Fruit fly (Drosophila melanogaster) whole organism, embryonic: ENCODE results near the gene CG2278.

Experiments
- Abd-B ChIP-seq: fragments of 200-800 bp; sonication (Bioruptor generic); optimal IDR thresholded peaks from 2 replicates; lab custom pipeline; 2018; ENCODE audit warnings: missing biosample characterization, mild to moderate bottlenecking, missing genetic modification characterization, moderate library complexity
- Atf-2 ChIP-seq: fragments of 200-800 bp; sonication (Bioruptor generic); optimal IDR thresholded peaks from 2 replicates; lab custom pipeline; 2016; ENCODE audit warnings: missing biosample characterization, missing genetic modification characterization
- Atf3 ChIP-seq: fragments of 200-800 bp; sonication (Bioruptor generic); optimal IDR thresholded peaks from 3 replicates; lab custom pipeline; 2016; ENCODE audit warnings: missing biosample characterization, missing genetic modification characterization
- CG11093 ChIP-seq: fragments of 200-800 bp; sonication (Bioruptor generic); IDR thresholded peaks from 3 replicates; pipeline ENCODE4 v1.3.6; 2022; ENCODE audit warnings: missing biosample characterization, missing genetic modification characterization
- CG11560 ChIP-seq: fragments of 200-800 bp; sonication (Bioruptor generic); IDR thresholded peaks from 3 replicates; pipeline ENCODE4 v1.3.6; 2022; ENCODE audit warnings: missing biosample characterization, missing genetic modification characterization
- CG12071 ChIP-seq: fragments of 200-800 bp; sonication (Bioruptor generic); optimal IDR thresholded peaks from 3 replicates; lab custom pipeline; 2018; ENCODE audit warnings: missing biosample characterization, mild to moderate bottlenecking, missing genetic modification characterization
- CG12104 ChIP-seq: fragments of 200-800 bp; sonication (Bioruptor generic); optimal IDR thresholded peaks from 3 replicates; lab custom pipeline; 2016; ENCODE audit warnings: missing biosample characterization, missing genetic modification characterization
- CG12236 ChIP-seq: fragments of 200-800 bp; sonication (Bioruptor generic); optimal IDR thresholded peaks from 2 replicates; lab custom pipeline; 2016; ENCODE audit warnings: missing biosample characterization, missing genetic modification characterization
- CG13123 ChIP-seq: fragments of 200-800 bp; sonication (Bioruptor generic); optimal IDR thresholded peaks from 2 replicates; lab custom pipeline; 2016; ENCODE audit warnings: missing biosample characterization, missing genetic modification characterization
- CG14667 ChIP-seq: fragments of 200-800 bp; sonication (Bioruptor generic); IDR thresholded peaks from 2 replicates; pipeline ENCODE4 v1.3.6; 2022; ENCODE audit warnings: missing biosample characterization, missing genetic modification characterization
- CG1603 ChIP-seq: fragments of 200-800 bp; sonication (Bioruptor generic); optimal IDR thresholded peaks from 2 replicates; lab custom pipeline; 2019; ENCODE audit warnings: missing biosample characterization, mild to moderate bottlenecking, missing genetic modification characterization, moderate library complexity
- CG17186 ChIP-seq: fragments of 200-800 bp; sonication (Bioruptor generic); optimal IDR thresholded peaks from 3 replicates; lab custom pipeline; 2017; ENCODE audit warnings: missing biosample characterization, missing genetic modification reagents, missing genetic modification characterization
- CG18262 ChIP-seq: fragments of 200-800 bp; optimal IDR thresholded peaks from 3 replicates; lab custom pipeline; 2019; ENCODE audit warnings: missing biosample characterization, mild to moderate bottlenecking, missing genetic modification characterization, moderate library complexity
- CG18476 ChIP-seq: fragments of 200-800 bp; sonication (Bioruptor generic); optimal IDR thresholded peaks from 2 replicates; lab custom pipeline; 2016; ENCODE audit warnings: missing biosample characterization, mild to moderate bottlenecking, missing genetic modification characterization
- CG2678 ChIP-seq: fragments of 200-800 bp; sonication (Bioruptor generic); optimal IDR thresholded peaks from 3 replicates; lab custom pipeline; 2019; ENCODE audit warnings: missing biosample characterization, mild to moderate bottlenecking, missing genetic modification characterization, moderate library complexity
- CG2712 ChIP-seq: fragments of 200-800 bp; optimal IDR thresholded peaks from 3 replicates; lab custom pipeline; 2019; ENCODE audit warnings: missing biosample characterization, mild to moderate bottlenecking, missing genetic modification characterization, moderate library complexity
- CG2875 ChIP-seq: fragments of 200-800 bp; sonication (Bioruptor generic); optimal IDR thresholded peaks from 2 replicates; lab custom pipeline; 2017; ENCODE audit warnings: missing biosample characterization, mild to moderate bottlenecking, missing genetic modification characterization, missing genetic modification reagents
- CG33557 ChIP-seq: fragments of 200-800 bp; sonication (Bioruptor generic); optimal IDR thresholded peaks from 2 replicates; lab custom pipeline; 2019; ENCODE audit warnings: missing biosample characterization, mild to moderate bottlenecking, missing genetic modification characterization, moderate library complexity
- CG7928 ChIP-seq: fragments of 200-800 bp; sonication (Bioruptor generic); optimal IDR thresholded peaks from 2 replicates; lab custom pipeline; 2017; ENCODE audit warnings: missing biosample characterization, mild to moderate bottlenecking, missing genetic modification characterization
- CG8478 ChIP-seq: fragments of >200 bp; optimal IDR thresholded peaks from 2 replicates; lab custom pipeline; 2018
- CG8924 ChIP-seq: fragments of 200-800 bp; optimal IDR thresholded peaks from 3 replicates; lab custom pipeline; 2019; ENCODE audit warnings: missing biosample characterization, mild to moderate bottlenecking, missing genetic modification characterization, moderate library complexity
- CoRest ChIP-seq: fragments of 200-800 bp; sonication (Bioruptor generic); optimal IDR thresholded peaks from 3 replicates; lab custom pipeline; 2018; ENCODE audit warnings: missing biosample characterization, mild to moderate bottlenecking, missing genetic modification characterization, moderate library complexity
- Dek ChIP-seq: fragments of 200-800 bp; sonication (Bioruptor generic); optimal IDR thresholded peaks from 3 replicates; lab custom pipeline; 2019; ENCODE audit warnings: missing biosample characterization, mild to moderate bottlenecking, missing genetic modification characterization, moderate library complexity
- Fer1 ChIP-seq: fragments of 200-800 bp; sonication (Bioruptor generic); optimal IDR thresholded peaks from 2 replicates; lab custom pipeline; 2017; ENCODE audit warnings: missing biosample characterization, mild to moderate bottlenecking, missing genetic modification characterization
- Fer3 ChIP-seq: fragments of 200-800 bp; sonication (Bioruptor generic); optimal IDR thresholded peaks from 2 replicates; lab custom pipeline; 2018; ENCODE audit warnings: missing biosample characterization, mild to moderate bottlenecking, missing genetic modification characterization, moderate library complexity
- GATAe ChIP-seq: fragments of 200-800 bp; sonication (Bioruptor generic); conservative IDR thresholded peaks from 2 replicates; pipeline ENCODE4 v1.3.6; 2022; ENCODE audit warnings: missing biosample characterization, missing genetic modification characterization
- Gsc ChIP-seq: fragments of 200-800 bp; sonication (Bioruptor generic); IDR thresholded peaks from 2 replicates; pipeline ENCODE4 v1.3.6; 2022; ENCODE audit warnings: missing biosample characterization, missing genetic modification characterization
- Hr39 ChIP-seq: fragments of >200 bp; optimal IDR thresholded peaks from 2 replicates; lab custom pipeline; 2017
- Lpt ChIP-seq: fragments of >200 bp; optimal IDR thresholded peaks from 2 replicates; lab custom pipeline; 2018; ENCODE audit warnings: missing biosample characterization, missing genetic modification characterization
- MBD-R2 ChIP-seq: fragments of 200-800 bp; sonication (Bioruptor generic); IDR thresholded peaks from 2 replicates; pipeline ENCODE4 v1.3.6; 2022; ENCODE audit warnings: missing biosample characterization, missing genetic modification characterization
- Mes4 ChIP-seq: fragments of 200-800 bp; sonication (Bioruptor generic); optimal IDR thresholded peaks from 2 replicates; lab custom pipeline; 2016; ENCODE audit warnings: missing biosample characterization, missing genetic modification characterization
- Oli ChIP-seq: fragments of 200-800 bp; sonication (Bioruptor generic); optimal IDR thresholded peaks from 2 replicates; lab custom pipeline; 2018; ENCODE audit warnings: missing biosample characterization, mild to moderate bottlenecking, missing genetic modification characterization, moderate library complexity
- Stat92E ChIP-seq, 3 experiments: fragments of >200 bp in 2 of 3; fragments of 200-800 bp in 1 of 3; sonication (Bioruptor generic) in 1 of 3; optimal IDR thresholded peaks; 2 replicates each; lab custom pipeline; 2017 to 2019; ENCODE audit warnings: missing biosample characterization in 3 of 3, missing genetic modification characterization in 3 of 3, mild to moderate bottlenecking in 1 of 3, moderate library complexity in 1 of 3
- bcd ChIP-seq: fragments of 200-800 bp; sonication (Bioruptor generic); optimal IDR thresholded peaks from 2 replicates; lab custom pipeline; 2017; ENCODE audit warnings: missing biosample characterization, mild to moderate bottlenecking, missing genetic modification characterization
- cg ChIP-seq: fragments of 200-800 bp; sonication (Bioruptor generic); optimal IDR thresholded peaks from 3 replicates; lab custom pipeline; 2019; ENCODE audit warnings: missing biosample characterization, mild to moderate bottlenecking, missing genetic modification characterization, moderate library complexity
- dan ChIP-seq: fragments of 200-800 bp; sonication (Bioruptor generic); IDR thresholded peaks from 2 replicates; pipeline ENCODE4 v1.3.6; 2022; ENCODE audit warnings: missing biosample characterization, missing genetic modification characterization
- fd3F ChIP-seq: fragments of 200-800 bp; sonication (Bioruptor generic); optimal IDR thresholded peaks from 2 replicates; lab custom pipeline; 2018; ENCODE audit warnings: missing biosample characterization, mild to moderate bottlenecking, missing genetic modification characterization, moderate library complexity
- fd96Cb ChIP-seq: fragments of 200-800 bp; sonication (Bioruptor generic); optimal IDR thresholded peaks from 2 replicates; lab custom pipeline; 2018; ENCODE audit warnings: missing biosample characterization, mild to moderate bottlenecking, missing genetic modification characterization, moderate library complexity
- gfzf ChIP-seq: fragments of 200-800 bp; sonication (Bioruptor generic); optimal IDR thresholded peaks from 2 replicates; lab custom pipeline; 2016; ENCODE audit warnings: missing biosample characterization, mild to moderate bottlenecking, missing genetic modification characterization, moderate library complexity
- hth ChIP-seq: fragments of >200 bp; optimal IDR thresholded peaks from 2 replicates; lab custom pipeline; 2017; ENCODE audit warnings: inconsistent platforms
- kah ChIP-seq: fragments of 200-800 bp; sonication (Bioruptor generic); optimal IDR thresholded peaks from 2 replicates; lab custom pipeline; 2018; ENCODE audit warnings: missing biosample characterization, mild to moderate bottlenecking, missing genetic modification characterization
- lbe ChIP-seq: fragments of 200-800 bp; sonication (Bioruptor generic); optimal IDR thresholded peaks from 2 replicates; lab custom pipeline; 2016; ENCODE audit warnings: missing biosample characterization, mild to moderate bottlenecking, missing genetic modification characterization
- mam ChIP-seq: fragments of 200-800 bp; sonication (Bioruptor generic); optimal IDR thresholded peaks from 3 replicates; lab custom pipeline; 2016; ENCODE audit warnings: missing biosample characterization, missing genetic modification characterization
- phol ChIP-seq: fragments of 200-800 bp; sonication (Bioruptor generic); optimal IDR thresholded peaks from 3 replicates; lab custom pipeline; 2018; ENCODE audit warnings: missing biosample characterization, mild to moderate bottlenecking, missing genetic modification characterization, moderate library complexity
- slou ChIP-seq: fragments of 200-800 bp; sonication (Bioruptor generic); optimal IDR thresholded peaks from 3 replicates; lab custom pipeline; 2016; ENCODE audit warnings: missing biosample characterization, missing genetic modification characterization
- sna ChIP-seq: fragments of 200-800 bp; sonication (Bioruptor generic); IDR thresholded peaks from 2 replicates; pipeline ENCODE4 v1.3.6; 2022; ENCODE audit warnings: missing biosample characterization, missing genetic modification characterization; ENCODE audit not compliant: partially characterized antibody
- sqz ChIP-seq: fragments of 200-800 bp; sonication (Bioruptor generic); optimal IDR thresholded peaks from 3 replicates; lab custom pipeline; 2018; ENCODE audit warnings: missing biosample characterization, mild to moderate bottlenecking, missing genetic modification characterization
- tll ChIP-seq, 2 experiments: fragments of 200-800 bp in 1 of 2; fragments of >200 bp in 1 of 2; sonication (Bioruptor generic) in 1 of 2; optimal IDR thresholded peaks; 2 replicates each; lab custom pipeline; 2017 to 2019; ENCODE audit warnings: missing biosample characterization in 2 of 2, missing genetic modification characterization in 2 of 2, mild to moderate bottlenecking in 1 of 2, moderate library complexity in 1 of 2
- tna ChIP-seq: fragments of 200-800 bp; sonication (Bioruptor generic); IDR thresholded peaks from 2 replicates; pipeline ENCODE4 v1.3.6; 2022; ENCODE audit warnings: missing biosample characterization, missing genetic modification characterization; ENCODE audit not compliant: partially characterized antibody

The CG2278 gene

DNA sequence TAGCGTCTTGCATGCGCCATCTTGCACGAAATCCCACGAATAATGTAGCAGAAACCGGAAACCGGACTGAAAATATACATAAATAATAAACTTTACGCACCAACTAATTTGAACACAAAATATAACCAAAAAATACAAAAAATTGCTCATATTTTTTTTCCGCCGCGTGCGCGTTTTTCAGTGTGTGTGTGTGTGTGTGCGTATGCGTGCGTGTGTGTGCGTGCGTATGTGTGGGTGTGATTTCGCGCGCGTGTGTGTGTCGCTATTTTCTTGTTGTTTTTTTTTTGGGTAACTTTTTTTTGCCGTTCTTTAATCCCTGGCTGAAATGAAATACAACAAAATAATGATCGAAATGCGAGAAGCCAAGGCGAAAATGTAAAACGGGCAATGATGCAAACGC is 8.9 kb upstream of the CG2278 start:
- TF ChIP-seq bcd (GFP tag; lab: Kevin White, UChicago) (no peak), CG11560 (tag; lab: Robert Waterston, UW) (no peak), CG12236 (GFP tag; lab: Kevin White, UChicago) (no peak), sna (GFP tag; lab: Robert Waterston, UW) (no peak), Dek (tag; lab: Kevin White, UChicago) (no peak), Atf3 (GFP tag; lab: Kevin White, UChicago) (no peak), sqz (GFP tag; lab: Kevin White, UChicago) (peak; percentile 36), CG14667 (GFP tag; lab: Robert Waterston, UW) (no peak), Stat92E (GFP tag; optimal IDR thresholded peaks at IDR 0.05; lab: Kevin White, UChicago) (no peak), Gsc (GFP tag; lab: Robert Waterston, UW) (no peak), Hr39 (lab: Kevin White, UChicago) (peak; percentile 94), CG8924 (no peak), Oli (tag; lab: Kevin White, UChicago) (no peak), cg (GFP tag; lab: Kevin White, UChicago) (peak; percentile 22)

- TF ChIP-seq lbe (GFP tag; lab: Kevin White, UChicago) (no peak), Fer1 (GFP tag; lab: Kevin White, UChicago) (no peak), tna (GFP tag; lab: Robert Waterston, UW) (no peak), CG18262 (tag; lab: Kevin White, UChicago) (peak; percentile 10), CG11093 (GFP tag; lab: Robert Waterston, UW) (no peak), CG12104 (GFP tag; lab: Kevin White, UChicago) (no peak), CG2712 (tag; lab: Kevin White, UChicago) (no peak), Atf-2 (GFP tag; lab: Kevin White, UChicago) (no peak), slou (GFP tag; lab: Kevin White, UChicago) (peak; percentile 44), hth (no peak), gfzf (GFP tag; lab: Kevin White, UChicago) (no peak), CG18476 (GFP tag; lab: Kevin White, UChicago) (no peak), fd3F (no peak), fd96Cb (tag; lab: Kevin White, UChicago) (peak; percentile 11), Fer3 (no peak), CG8478 (lab: Kevin White, UChicago) (no peak), phol (tag; lab: Kevin White, UChicago) (peak; percentile 17), CG17186 (GFP tag; lab: Kevin White, UChicago) (no peak), tll (GFP tag; optimal IDR thresholded peaks at IDR 0.05; lab: Kevin White, UChicago) (no peak), CoRest (peak; percentile 25), MBD-R2 (GFP tag; lab: Robert Waterston, UW) (no peak), CG13123 (GFP tag; lab: Kevin White, UChicago) (no peak), CG33557 (GFP tag; lab: Kevin White, UChicago) (no peak), mam (GFP tag; lab: Kevin White, UChicago) (no peak), CG2875 (GFP tag; lab: Kevin White, UChicago) (no peak), Abd-B (peak; percentile 36), kah (GFP tag; lab: Kevin White, UChicago) (no peak), CG8924 (no peak), dan (GFP tag; lab: Robert Waterston, UW) (no peak), CG12071 (GFP tag; lab: Kevin White, UChicago) (no peak), GATAe (GFP tag; lab: Robert Waterston, UW) (no peak), CG1603 (tag; lab: Kevin White, UChicago) (peak; percentile 2), Lpt (GFP tag; lab: Kevin White, UChicago) (no peak), CG2678 (tag; lab: Kevin White, UChicago) (no peak), Mes4 (GFP tag; lab: Kevin White, UChicago) (no peak), CG7928 (no peak)
Observed at dm6 chrX:8178165-8178955, 8.3 kb upstream of the CG2278 start, which contains the start of gene sdt. TSS of gene sdt (plus strand) at chrX:8178549.
